Fruit fly (Drosophila melanogaster) whole organism, embryonic: Measurements from ENCODE around the gene CG18557.
A peak's percentile ranks its signal among the peaks of the same experiment; 100 is the strongest.

Experiments
- Atf6 ChIP-seq: fragments of 200-800 bp; sonication (Bioruptor generic); IDR thresholded peaks from 2 replicates; pipeline ENCODE4 v1.3.6; 2022; ENCODE audit warnings: missing biosample characterization, missing genetic modification characterization
- CG1024 ChIP-seq: fragments of 200-800 bp; sonication (Bioruptor generic); IDR thresholded peaks from 2 replicates; pipeline ENCODE4 v1.3.6; 2022; ENCODE audit warnings: missing biosample characterization, missing genetic modification characterization
- CG12071 ChIP-seq: fragments of 200-800 bp; sonication (Bioruptor generic); optimal IDR thresholded peaks from 3 replicates; lab custom pipeline; 2018; ENCODE audit warnings: missing biosample characterization, mild to moderate bottlenecking, missing genetic modification characterization
- CG12104 ChIP-seq: fragments of 200-800 bp; sonication (Bioruptor generic); optimal IDR thresholded peaks from 3 replicates; lab custom pipeline; 2016; ENCODE audit warnings: missing biosample characterization, missing genetic modification characterization
- CG14050 ChIP-seq: fragments of 200-800 bp; sonication (Bioruptor generic); IDR thresholded peaks from 3 replicates; pipeline ENCODE4 v1.3.6; 2022; ENCODE audit warnings: missing biosample characterization, missing genetic modification characterization
- CG15269 ChIP-seq: fragments of 200-800 bp; sonication (Bioruptor generic); optimal IDR thresholded peaks from 2 replicates; lab custom pipeline; 2018; ENCODE audit warnings: missing biosample characterization, mild to moderate bottlenecking, missing genetic modification characterization, moderate library complexity
- CG17385 ChIP-seq: fragments of 200-800 bp; sonication (Bioruptor generic); optimal IDR thresholded peaks from 3 replicates; lab custom pipeline; 2018; ENCODE audit warnings: missing biosample characterization, mild to moderate bottlenecking, missing genetic modification characterization
- CG17829 ChIP-seq: fragments of 200-800 bp; optimal IDR thresholded peaks from 2 replicates; lab custom pipeline; 2019; ENCODE audit warnings: missing biosample characterization, mild to moderate bottlenecking, missing genetic modification characterization, moderate library complexity
- CG2116 ChIP-seq: fragments of 200-800 bp; sonication (Bioruptor generic); optimal IDR thresholded peaks from 3 replicates; lab custom pipeline; 2018; ENCODE audit warnings: missing biosample characterization, mild to moderate bottlenecking, missing genetic modification characterization
- CG2120 ChIP-seq: fragments of 200-800 bp; sonication (Bioruptor generic); optimal IDR thresholded peaks from 3 replicates; lab custom pipeline; 2016; ENCODE audit warnings: missing biosample characterization, missing genetic modification characterization
- CG3163 ChIP-seq: fragments of 200-800 bp; sonication (Bioruptor generic); optimal IDR thresholded peaks from 3 replicates; lab custom pipeline; 2016; ENCODE audit warnings: missing biosample characterization, missing genetic modification characterization
- CG34376 ChIP-seq: fragments of 200-800 bp; sonication (Bioruptor generic); optimal IDR thresholded peaks from 2 replicates; lab custom pipeline; 2018; ENCODE audit warnings: missing biosample characterization, mild to moderate bottlenecking, missing genetic modification characterization
- CG6765 ChIP-seq: fragments of 200-800 bp; sonication (Bioruptor generic); optimal IDR thresholded peaks from 3 replicates; lab custom pipeline; 2017; ENCODE audit warnings: missing biosample characterization, mild to moderate bottlenecking, missing genetic modification characterization
- CG8388 ChIP-seq: fragments of 200-800 bp; sonication (Bioruptor generic); optimal IDR thresholded peaks from 2 replicates; lab custom pipeline; 2019; ENCODE audit warnings: missing biosample characterization, mild to moderate bottlenecking, missing genetic modification characterization, moderate library complexity
- CG9797 ChIP-seq: fragments of 200-800 bp; sonication (Bioruptor generic); optimal IDR thresholded peaks from 3 replicates; lab custom pipeline; 2018; ENCODE audit warnings: missing biosample characterization, mild to moderate bottlenecking, missing genetic modification characterization
- CrebB ChIP-seq: fragments of 200-800 bp; sonication (Bioruptor generic); optimal IDR thresholded peaks from 3 replicates; lab custom pipeline; 2018; ENCODE audit warnings: missing biosample characterization, mild to moderate bottlenecking, missing genetic modification characterization
- Dbx ChIP-seq: fragments of 200-800 bp; sonication (Bioruptor generic); IDR thresholded peaks from 3 replicates; pipeline ENCODE4 v1.3.6; 2022; ENCODE audit warnings: missing biosample characterization, missing genetic modification characterization
- Dfd ChIP-seq, 2 experiments: fragments of >200 bp; optimal IDR thresholded peaks; 2 replicates each; lab custom pipeline; 2017; ENCODE audit warnings: missing biosample characterization in 2 of 2, missing genetic modification characterization in 2 of 2
- Doc3 ChIP-seq: fragments of 200-800 bp; sonication (Bioruptor generic); IDR thresholded peaks from 3 replicates; pipeline ENCODE4 v1.3.6; 2022; ENCODE audit warnings: missing biosample characterization, missing genetic modification characterization; ENCODE audit not compliant: partially characterized antibody
- Drgx ChIP-seq: fragments of 200-800 bp; sonication (Bioruptor generic); IDR thresholded peaks from 2 replicates; pipeline ENCODE4 v1.3.6; 2022; ENCODE audit warnings: missing biosample characterization, missing genetic modification characterization
- E2f2 ChIP-seq: fragments of 200-800 bp; sonication (Bioruptor generic); IDR thresholded peaks from 2 replicates; pipeline ENCODE4 v1.3.6; 2022; ENCODE audit warnings: missing biosample characterization, missing genetic modification characterization
- Fer1 ChIP-seq: fragments of 200-800 bp; sonication (Bioruptor generic); optimal IDR thresholded peaks from 2 replicates; lab custom pipeline; 2017; ENCODE audit warnings: missing biosample characterization, mild to moderate bottlenecking, missing genetic modification characterization
- HLH3B ChIP-seq: fragments of 200-800 bp; sonication (Bioruptor generic); IDR thresholded peaks from 2 replicates; pipeline ENCODE4 v1.3.6; 2022; ENCODE audit warnings: missing biosample characterization, missing genetic modification characterization
- Optix ChIP-seq: fragments of 200-800 bp; sonication (Bioruptor generic); IDR thresholded peaks from 3 replicates; pipeline ENCODE4 v1.3.6; 2022; ENCODE audit warnings: missing biosample characterization, missing genetic modification characterization
- Pdp1 ChIP-seq, 2 experiments: fragments of 200-800 bp; sonication (Bioruptor generic); optimal IDR thresholded peaks; 3 replicates each; lab custom pipeline; 2016; ENCODE audit warnings: missing biosample characterization in 2 of 2, missing genetic modification characterization in 2 of 2, mild to moderate bottlenecking in 1 of 2, moderate library complexity in 1 of 2
- Rfx ChIP-seq: fragments of 200-800 bp; sonication (Bioruptor generic); IDR thresholded peaks from 2 replicates; pipeline ENCODE4 v1.3.6; 2022; ENCODE audit warnings: missing biosample characterization, missing genetic modification characterization
- Stat92E ChIP-seq, 3 experiments: fragments of >200 bp in 2 of 3; fragments of 200-800 bp in 1 of 3; sonication (Bioruptor generic) in 1 of 3; optimal IDR thresholded peaks; 2 replicates each; lab custom pipeline; 2017 to 2019; ENCODE audit warnings: missing biosample characterization in 3 of 3, missing genetic modification characterization in 3 of 3, mild to moderate bottlenecking in 1 of 3, moderate library complexity in 1 of 3
- Tbp ChIP-seq: fragments of >200 bp; optimal IDR thresholded peaks from 2 replicates; lab custom pipeline; 2018; ENCODE audit warnings: missing biosample characterization, missing genetic modification characterization
- Trl ChIP-seq, 3 experiments: fragments of >200 bp in 2 of 3; fragments of 200-800 bp in 1 of 3; sonication (Bioruptor generic) in 1 of 3; optimal IDR thresholded peaks; 2 replicates in 1 of 3; 3 replicates in 2 of 3; lab custom pipeline; 2016 to 2017; ENCODE audit warnings: missing biosample characterization in 1 of 3, missing genetic modification characterization in 1 of 3
- caup ChIP-seq: fragments of 200-800 bp; sonication (Bioruptor generic); optimal IDR thresholded peaks from 3 replicates; lab custom pipeline; 2017; ENCODE audit warnings: missing biosample characterization, mild to moderate bottlenecking, missing genetic modification characterization, moderate library complexity; ENCODE audit not compliant: severe bottlenecking
- dan ChIP-seq: fragments of 200-800 bp; sonication (Bioruptor generic); IDR thresholded peaks from 2 replicates; pipeline ENCODE4 v1.3.6; 2022; ENCODE audit warnings: missing biosample characterization, missing genetic modification characterization
- dmrt11E ChIP-seq: fragments of 200-800 bp; sonication (Bioruptor generic); optimal IDR thresholded peaks from 3 replicates; lab custom pipeline; 2018; ENCODE audit warnings: missing biosample characterization, mild to moderate bottlenecking, missing genetic modification characterization, moderate library complexity
- fd3F ChIP-seq: fragments of 200-800 bp; sonication (Bioruptor generic); optimal IDR thresholded peaks from 2 replicates; lab custom pipeline; 2018; ENCODE audit warnings: missing biosample characterization, mild to moderate bottlenecking, missing genetic modification characterization, moderate library complexity
- fd64A ChIP-seq: fragments of 200-800 bp; sonication (Bioruptor generic); optimal IDR thresholded peaks from 3 replicates; lab custom pipeline; 2018; ENCODE audit warnings: missing biosample characterization, mild to moderate bottlenecking, missing genetic modification characterization
- gcm ChIP-seq: fragments of 200-800 bp; sonication (Bioruptor generic); optimal IDR thresholded peaks from 2 replicates; lab custom pipeline; 2019; ENCODE audit warnings: missing biosample characterization, mild to moderate bottlenecking, missing genetic modification characterization, moderate library complexity
- grn ChIP-seq: fragments of 200-800 bp; sonication (Bioruptor generic); optimal IDR thresholded peaks from 3 replicates; lab custom pipeline; 2017; ENCODE audit warnings: missing biosample characterization, missing genetic modification characterization
- gro ChIP-seq: fragments of 200-800 bp; sonication (Bioruptor generic); optimal IDR thresholded peaks from 2 replicates; lab custom pipeline; 2016; ENCODE audit warnings: missing biosample characterization, missing genetic modification characterization
- jing ChIP-seq: fragments of 200-800 bp; sonication (Bioruptor generic); optimal IDR thresholded peaks from 2 replicates; lab custom pipeline; 2018; ENCODE audit warnings: missing biosample characterization, mild to moderate bottlenecking, missing genetic modification characterization
- lab ChIP-seq: fragments of 200-800 bp; sonication (Bioruptor generic); optimal IDR thresholded peaks from 3 replicates; lab custom pipeline; 2017; ENCODE audit warnings: missing biosample characterization, missing genetic modification characterization, mild to moderate bottlenecking, moderate library complexity, missing genetic modification reagents
- pros ChIP-seq: fragments of 200-800 bp; sonication (Bioruptor generic); optimal IDR thresholded peaks from 3 replicates; lab custom pipeline; 2019; ENCODE audit warnings: missing biosample characterization, mild to moderate bottlenecking, missing genetic modification characterization, moderate library complexity
- sr ChIP-seq: fragments of 200-800 bp; sonication (Bioruptor generic); IDR thresholded peaks from 3 replicates; pipeline ENCODE4 v1.3.6; 2022; ENCODE audit warnings: missing biosample characterization, missing genetic modification characterization
- stc ChIP-seq: fragments of 200-800 bp; sonication (Bioruptor generic); IDR thresholded peaks from 2 replicates; pipeline ENCODE4 v1.3.6; 2022; ENCODE audit warnings: missing biosample characterization, missing genetic modification characterization
- sug ChIP-seq: fragments of 200-800 bp; optimal IDR thresholded peaks from 2 replicates; lab custom pipeline; 2019; ENCODE audit warnings: missing biosample characterization, mild to moderate bottlenecking, missing genetic modification characterization, moderate library complexity
- twi ChIP-seq: fragments of 200-800 bp; optimal IDR thresholded peaks from 2 replicates; lab custom pipeline; 2019; ENCODE audit warnings: missing biosample characterization, mild to moderate bottlenecking, missing genetic modification characterization, moderate library complexity
- unpg ChIP-seq: fragments of 200-800 bp; sonication (Bioruptor generic); optimal IDR thresholded peaks from 3 replicates; lab custom pipeline; 2018; ENCODE audit warnings: missing biosample characterization, mild to moderate bottlenecking, missing genetic modification characterization, moderate library complexity
- vvl ChIP-seq: fragments of 200-800 bp; sonication (Bioruptor generic); IDR thresholded peaks from 2 replicates; pipeline ENCODE4 v1.3.6; 2022; ENCODE audit warnings: missing biosample characterization, missing genetic modification characterization
- z ChIP-seq: fragments of 200-800 bp; sonication (Bioruptor generic); IDR thresholded peaks from 3 replicates; pipeline ENCODE4 v1.3.6; 2022; ENCODE audit warnings: missing biosample characterization, missing genetic modification characterization
- zf30C ChIP-seq: fragments of 200-800 bp; sonication (Bioruptor generic); optimal IDR thresholded peaks from 3 replicates; lab custom pipeline; 2018; ENCODE audit warnings: missing biosample characterization, mild to moderate bottlenecking, missing genetic modification characterization

Gene CG18557

dm6 chr2L:2861885-2862620 lies 16.5 kb upstream of the CG18557 start (continued):
- TF ChIP-seq zf30C (GFP tag; lab: Kevin White, UChicago) = peak; percentile 55
- TF ChIP-seq stc (GFP tag; lab: Robert Waterston, UW) = peak; percentile 37; the same call in 1 of the 2 replicates
- TF ChIP-seq Drgx (GFP tag; lab: Robert Waterston, UW) = peak; percentile 54
- TF ChIP-seq CG2116 (GFP tag; lab: Kevin White, UChicago) = no peak
- peak; percentile 0 for TF ChIP-seq CG15269 (tag; lab: Kevin White, UChicago)
- 0 out of 2 replicates have a peak, but pooled peaks have one; percentile 9 for TF ChIP-seq E2f2 (GFP tag; lab: Robert Waterston, UW)
- no peak for TF ChIP-seq fd3F (GFP tag; lab: Kevin White, UChicago)
- TF ChIP-seq CG17385 (GFP tag; lab: Kevin White, UChicago) = peak; percentile 3
- TF ChIP-seq HLH3B = 0 out of 2 replicates have a peak, but pooled peaks have one; percentile 6
- TF ChIP-seq CG6765 (GFP tag; lab: Kevin White, UChicago) = no peak
- peak; percentile 39 for TF ChIP-seq pros (GFP tag; lab: Kevin White, UChicago)
- TF ChIP-seq CG9797 = no peak
- no peak for TF ChIP-seq CG2120 (GFP tag; lab: Kevin White, UChicago)
- no peak for TF ChIP-seq CrebB (tag; lab: Kevin White, UChicago)
- peak; percentile 67 for TF ChIP-seq Trl (optimal IDR thresholded peaks at IDR 0.05; lab: Kevin White, UChicago)
- TF ChIP-seq Trl (GFP tag; optimal IDR thresholded peaks at IDR 0.05; lab: Kevin White, UChicago) = peak; percentile 14
- TF ChIP-seq vvl = peak; percentile 58; the same call in 1 of the 2 replicates
- peak; percentile 99 for TF ChIP-seq z (GFP tag; lab: Robert Waterston, UW)
- TF ChIP-seq fd64A (GFP tag; lab: Kevin White, UChicago) = peak; percentile 49
- TF ChIP-seq Pdp1 (GFP tag; optimal IDR thresholded peaks at IDR 0.05; lab: Kevin White, UChicago) = peak in 1 of 2 experiments; percentile 80
- peak; percentile 20 for TF ChIP-seq CG3163
- no peak for TF ChIP-seq dmrt11E
- peak; percentile 25 for TF ChIP-seq CG12071
- TF ChIP-seq grn (GFP tag; lab: Kevin White, UChicago) = peak; percentile 8
- peak; percentile 23 for TF ChIP-seq CG17829
- TF ChIP-seq Rfx (GFP tag; lab: Robert Waterston, UW) = 0 out of 2 replicates have a peak, but pooled peaks have one; percentile 8
- TF ChIP-seq sug = peak; percentile 31
- TF ChIP-seq unpg = peak; percentile 10
- TF ChIP-seq Tbp (GFP tag; lab: Kevin White, UChicago) = no peak
- TF ChIP-seq Optix (GFP tag; lab: Robert Waterston, UW) = no peak
- peak; percentile 53 for TF ChIP-seq CG34376 (GFP tag; lab: Kevin White, UChicago)
- 0 out of 2 replicates have a peak, but pooled peaks have one; percentile 7 for TF ChIP-seq CG1024 (GFP tag; lab: Robert Waterston, UW)
- TF ChIP-seq gcm (GFP tag; lab: Kevin White, UChicago) = peak; percentile 25
- peak; percentile 22 for TF ChIP-seq Fer1 (GFP tag; lab: Kevin White, UChicago)
- TF ChIP-seq lab = peak; percentile 33
- 0 out of 3 replicates have a peak, but pooled peaks have one; percentile 35 for TF ChIP-seq Doc3 (GFP tag; lab: Robert Waterston, UW)
- TF ChIP-seq dan (GFP tag; lab: Robert Waterston, UW) = no peak
- TF ChIP-seq gro = peak; percentile 17
- no peak for TF ChIP-seq CG14050 (GFP tag; lab: Robert Waterston, UW)
- TF ChIP-seq Dbx (GFP tag; lab: Robert Waterston, UW) = peak; percentile 18; the same call in 1 of the 3 replicates
- no peak for TF ChIP-seq CG8388 (GFP tag; lab: Kevin White, UChicago)
- TF ChIP-seq sr (GFP tag; lab: Robert Waterston, UW) = no peak
- TF ChIP-seq twi (tag; lab: Kevin White, UChicago) = peak; percentile 52
- TF ChIP-seq Stat92E (GFP tag; optimal IDR thresholded peaks at IDR 0.05; lab: Kevin White, UChicago) = peak in 1 of 3 experiments; percentile 47
- no peak for TF ChIP-seq Dfd (GFP tag; optimal IDR thresholded peaks at IDR 0.05; lab: Kevin White, UChicago)
- TF ChIP-seq CG12104 (GFP tag; lab: Kevin White, UChicago) = no peak
- peak; percentile 51; the same call in 1 of the 2 replicates for TF ChIP-seq Atf6 (GFP tag; lab: Robert Waterston, UW)
- no peak for TF ChIP-seq jing
- peak; percentile 42 for TF ChIP-seq caup (GFP tag; lab: Kevin White, UChicago)
